Fruit fly (Drosophila melanogaster) whole organism: ENCODE data around the gene Fancl.

ENCODE experiments used
- Dll ChIP-seq: fragments of >200 bp; optimal IDR thresholded peaks from 2 replicates; lab custom pipeline; 2017
- EcR ChIP-seq, 2 experiments: fragments of >200 bp; optimal IDR thresholded peaks; 2 replicates each; lab custom pipeline; 2017; ENCODE audit warnings: missing biosample characterization in 2 of 2, missing genetic modification characterization in 2 of 2, missing genetic modification reagents in 2 of 2
- pan ChIP-seq: fragments of >200 bp; optimal IDR thresholded peaks from 2 replicates; lab custom pipeline; 2017
- usp ChIP-seq: fragments of >200 bp; optimal IDR thresholded peaks from 2 replicates; lab custom pipeline; 2017; ENCODE audit warnings: missing biosample characterization, missing genetic modification characterization, mixed read lengths

DNA sequence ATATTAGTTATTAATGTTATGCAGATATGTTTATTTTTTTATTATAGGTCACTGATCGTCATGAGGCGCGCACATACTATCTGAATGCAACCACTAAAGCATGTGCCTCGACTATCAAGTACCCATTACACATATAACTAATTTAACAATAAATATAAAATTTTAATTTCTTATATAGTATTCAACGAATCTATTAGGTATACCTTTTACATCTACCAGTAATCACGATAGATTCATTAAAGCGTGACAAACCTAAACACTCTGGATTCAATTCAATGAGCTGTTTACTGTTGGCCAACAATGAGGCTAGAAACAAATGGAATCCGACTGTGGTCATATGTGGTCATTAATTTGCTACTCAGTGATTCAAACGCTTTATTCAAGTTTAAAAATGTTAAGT lies 14.9 kb upstream of the Fancl start, which contains the start of gene CG33784:
- no peak for TF ChIP-seq EcR (GFP tag; optimal IDR thresholded peaks at IDR 0.05; lab: Kevin White, UChicago)
- no peak for TF ChIP-seq usp (GFP tag; lab: Kevin White, UChicago)
- no peak for TF ChIP-seq pan
- no peak for TF ChIP-seq Dll
